Worm (Caenorhabditis elegans) whole organism, L4/young adult: Measurements from ENCODE around the gene M02D8.2.

Experiments
- W03F9.2 ChIP-seq: fragments of 150-350 bp; optimal IDR thresholded peaks from 2 replicates; lab custom pipeline; 2014; ENCODE audit warnings: missing biosample characterization, missing genetic modification characterization
- dao-5 ChIP-seq: sonication (generic microtip); optimal IDR thresholded peaks from 2 replicates; lab custom pipeline; 2016; ENCODE audit warnings: missing genotype, missing genetic modification characterization, moderate library complexity, missing compliant biosample characterization
- him-1 ChIP-seq: sonication (generic microtip); optimal IDR thresholded peaks from 2 replicates; lab custom pipeline; 2016; ENCODE audit warnings: missing genotype, missing genetic modification reagents, missing genetic modification characterization, missing compliant biosample characterization

ce11 chrX:8750660-8751059 lies 11.2 kb downstream of the M02D8.2 start, which contains the start of gene asns-2:
- TF ChIP-seq him-1, result no peak
- no peak for TF ChIP-seq W03F9.2 (tag; lab: Kevin White, UChicago)
- TF ChIP-seq dao-5 (tag; lab: Kevin White, UChicago), result no peak
